Worm (Caenorhabditis elegans) whole organism, L3 larva: ENCODE data around the gene nhr-19.

Source experiments
- ZK546.5 ChIP-seq: sonication (generic microtip); optimal IDR thresholded peaks from 2 replicates; lab custom pipeline; 2017; ENCODE audit warnings: missing biosample characterization, missing genetic modification characterization
- ama-1 ChIP-seq: fragments of 150-350 bp; optimal IDR thresholded peaks from 2 replicates; lab custom pipeline; 2018
- elt-3 ChIP-seq, 3 experiments: fragments of 150-350 bp in 1 of 3; sonication (generic microtip) in 2 of 3; optimal IDR thresholded peaks; 2 replicates in 2 of 3; 4 replicates in 1 of 3; lab custom pipeline; 2014 to 2017; ENCODE audit warnings: missing biosample characterization in 3 of 3, missing genetic modification characterization in 3 of 3
- fkh-10 ChIP-seq: sonication (generic microtip); optimal IDR thresholded peaks from 2 replicates; lab custom pipeline; 2017; ENCODE audit warnings: missing biosample characterization, missing genetic modification reagents, missing genetic modification characterization
- nhr-11 ChIP-seq: fragments of 150-350 bp; optimal IDR thresholded peaks from 2 replicates; lab custom pipeline; 2014; ENCODE audit warnings: missing biosample characterization, missing genetic modification characterization
- nhr-12 ChIP-seq: fragments of 150-350 bp; optimal IDR thresholded peaks from 2 replicates; lab custom pipeline; 2014; ENCODE audit warnings: missing biosample characterization, missing genetic modification characterization
- nhr-28 ChIP-seq: fragments of 150-350 bp; optimal IDR thresholded peaks from 2 replicates; lab custom pipeline; 2014; ENCODE audit warnings: missing biosample characterization, missing genetic modification characterization
- nhr-76 ChIP-seq: fragments of 150-350 bp; sonication (generic microtip); optimal IDR thresholded peaks from 5 replicates; lab custom pipeline; 2014; ENCODE audit warnings: missing biosample characterization, missing genetic modification characterization
- pha-4 ChIP-seq: fragments of 150-350 bp; optimal IDR thresholded peaks from 2 replicates; lab custom pipeline; 2014; ENCODE audit warnings: missing biosample characterization, missing genetic modification reagents, missing genetic modification characterization
- skn-1 ChIP-seq: fragments of 150-350 bp; optimal IDR thresholded peaks from 2 replicates; lab custom pipeline; 2014; ENCODE audit warnings: missing biosample characterization, missing genetic modification characterization
- snpc-4 ChIP-seq: fragments of 150-350 bp; optimal IDR thresholded peaks from 2 replicates; lab custom pipeline; 2014; ENCODE audit warnings: missing biosample characterization, missing genetic modification characterization
- tbx-2 ChIP-seq: sonication (generic microtip); optimal IDR thresholded peaks from 2 replicates; lab custom pipeline; 2016; ENCODE audit warnings: mild to moderate bottlenecking, missing genetic modification characterization, missing compliant biosample characterization
- unc-39 ChIP-seq: sonication (generic microtip); optimal IDR thresholded peaks from 4 replicates; lab custom pipeline; 2017; ENCODE audit warnings: missing biosample characterization, missing genetic modification characterization
- ztf-11 ChIP-seq: fragments of 150-350 bp; optimal IDR thresholded peaks from 2 replicates; lab custom pipeline; 2014; ENCODE audit warnings: missing biosample characterization, missing genetic modification characterization

ce11 chrII:9591071-9591470 lies 14.3 kb downstream of the nhr-19 start, which contains the start of the genes E02H1.1 and tag-124:
- TF ChIP-seq ZK546.5 (tag; lab: Kevin White, UChicago) (no peak), pha-4 (peak; percentile 77), skn-1 (tag; lab: Kevin White, UChicago) (no peak), snpc-4 (tag; lab: Kevin White, UChicago) (peak; percentile 62), nhr-12 (tag; lab: Kevin White, UChicago) (no peak), unc-39 (tag; lab: Kevin White, UChicago) (no peak), elt-3 (tag; optimal IDR thresholded peaks at IDR 0.05; lab: Kevin White, UChicago) (no peak), ztf-11 (tag; lab: Kevin White, UChicago) (no peak), tbx-2 (tag; lab: Kevin White, UChicago) (no peak), nhr-76 (tag; lab: Kevin White, UChicago) (no peak), ama-1 (no peak), nhr-11 (peak; percentile 34), fkh-10 (GFP tag; lab: Kevin White, UChicago) (no peak), nhr-28 (tag; lab: Kevin White, UChicago) (no peak)
